Worm (Caenorhabditis elegans): ENCODE results near the gene F55B11.6.

- TF ChIP-seq him-1 (tag; optimal IDR thresholded peaks at IDR 0.05) (no peak), B0336.3 (GFP tag; IDR thresholded peaks at IDR 0.05) (no peak)
Observed at ce11 chrIV:14371639-14372038, 45.4 kb downstream of the F55B11.6 start.
